Worm (Caenorhabditis elegans) whole organism, young adult: ENCODE data around the gene K02E7.4.

Experiments
- B0261.1 ChIP-seq: sonication (generic microtip); optimal IDR thresholded peaks from 2 replicates; lab custom pipeline; 2016; ENCODE audit warnings: mild to moderate bottlenecking, missing genetic modification characterization, moderate library complexity, missing compliant biosample characterization
- ama-1 ChIP-seq, 3 experiments: fragments of 150-350 bp in 1 of 3; sonication (generic microtip) in 2 of 3; optimal IDR thresholded peaks; 2 replicates each; lab custom pipeline; 2014 to 2018; ENCODE audit warnings: missing biosample characterization in 2 of 3, missing genetic modification characterization in 2 of 3, missing genetic modification reagents in 2 of 3
- attf-3 ChIP-seq: fragments of 200-800 bp; sonication (Bioruptor generic); conservative IDR thresholded peaks from 2 replicates; pipeline ENCODE4 v1.3.6; 2022; ENCODE audit warnings: missing genetic modification reagents, missing genetic modification characterization, missing compliant biosample characterization
- efl-1 ChIP-seq: fragments of 150-350 bp; optimal IDR thresholded peaks from 2 replicates; lab custom pipeline; 2014; ENCODE audit warnings: missing biosample characterization, missing genetic modification reagents, missing genetic modification characterization
- egl-18 ChIP-seq: fragments of 200-800 bp; sonication (Bioruptor generic); IDR thresholded peaks from 2 replicates; pipeline ENCODE4 v1.3.6; 2022; ENCODE audit warnings: missing genetic modification reagents, missing genetic modification characterization, missing compliant biosample characterization
- egrh-3 ChIP-seq: fragments of 200-800 bp; sonication (Bioruptor generic); IDR thresholded peaks from 2 replicates; pipeline ENCODE4 v1.3.6; 2022; ENCODE audit warnings: missing genetic modification reagents, missing genetic modification characterization, missing compliant biosample characterization
- lag-1 ChIP-seq: fragments of 200-800 bp; sonication (Bioruptor generic); IDR thresholded peaks from 2 replicates; pipeline ENCODE4 v1.3.6; 2022; ENCODE audit warnings: missing genetic modification reagents, missing genetic modification characterization, missing compliant biosample characterization
- lsy-27 ChIP-seq: sonication (generic microtip); optimal IDR thresholded peaks from 2 replicates; lab custom pipeline; 2017; ENCODE audit warnings: missing genetic modification characterization, mild to moderate bottlenecking, missing compliant biosample characterization, antibody characterized with exemption, missing genotype, borderline replicate concordance; ENCODE audit not compliant: insufficient read depth
- mcd-1 ChIP-seq: fragments of 200-800 bp; sonication (Bioruptor generic); IDR thresholded peaks from 2 replicates; pipeline ENCODE4 v1.3.6; 2022; ENCODE audit warnings: missing genetic modification reagents, missing genetic modification characterization, missing compliant biosample characterization
- nhr-27 ChIP-seq: fragments of 200-800 bp; sonication (Bioruptor generic); optimal IDR thresholded peaks from 2 replicates; lab custom pipeline; 2018; ENCODE audit warnings: mild to moderate bottlenecking, missing genetic modification characterization, moderate library complexity, missing compliant biosample characterization
- snpc-1.3 ChIP-seq: sonication (generic microtip); optimal IDR thresholded peaks from 2 replicates; lab custom pipeline; 2017; ENCODE audit warnings: missing genetic modification characterization, mild to moderate bottlenecking, missing compliant biosample characterization, antibody characterized with exemption, moderate library complexity, missing genotype, missing genetic modification reagents; ENCODE audit not compliant: insufficient read depth
- somi-1 ChIP-seq: fragments of 200-800 bp; sonication (Bioruptor generic); optimal IDR thresholded peaks from 2 replicates; lab custom pipeline; 2018; ENCODE audit warnings: mild to moderate bottlenecking, missing genetic modification characterization, missing compliant biosample characterization
- tlf-1 ChIP-seq: fragments of 200-800 bp; sonication (Bioruptor generic); optimal IDR thresholded peaks from 2 replicates; lab custom pipeline; 2018; ENCODE audit warnings: mild to moderate bottlenecking, missing genetic modification characterization, missing compliant biosample characterization
- ztf-22 ChIP-seq: fragments of 200-800 bp; sonication (Bioruptor generic); optimal IDR thresholded peaks from 2 replicates; lab custom pipeline; 2018; ENCODE audit warnings: mild to moderate bottlenecking, missing genetic modification characterization, moderate library complexity, missing compliant biosample characterization

DNA sequence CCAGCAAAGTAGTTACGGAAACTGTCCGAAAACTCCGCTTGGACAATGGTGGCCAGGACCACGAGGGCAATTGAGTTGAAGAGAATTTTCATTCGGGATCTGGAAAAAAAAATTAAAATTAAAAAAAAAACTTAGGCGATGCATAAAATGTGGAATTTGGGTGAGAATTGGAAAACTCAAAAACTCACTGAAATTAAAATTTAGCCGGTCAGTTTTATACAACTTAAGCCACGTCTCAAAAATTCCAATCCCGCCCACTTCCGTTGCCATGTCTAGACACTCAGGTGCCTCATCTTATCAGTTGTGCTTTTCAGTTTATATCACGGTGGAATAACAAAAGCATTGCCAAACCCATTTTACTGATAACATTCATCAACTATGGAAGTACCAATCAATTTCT lies 38.7 kb downstream of the K02E7.4 start, which contains the start of gene lips-11:
- TF ChIP-seq egrh-3 (GFP tag; lab: Robert Waterston, UW), result no peak
- TF ChIP-seq snpc-1.3 (tag; lab: Kevin White, UChicago), result no peak
- no peak for TF ChIP-seq nhr-27 (tag; lab: Kevin White, UChicago)
- TF ChIP-seq lsy-27 (tag; lab: Kevin White, UChicago), result no peak
- TF ChIP-seq lag-1 (GFP tag; lab: Robert Waterston, UW), result no peak
- no peak for TF ChIP-seq somi-1
- TF ChIP-seq attf-3 (GFP tag; lab: Robert Waterston, UW), result no peak
- TF ChIP-seq egl-18 (GFP tag; lab: Robert Waterston, UW), result no peak
- TF ChIP-seq B0261.1 (tag; lab: Kevin White, UChicago), result no peak
- no peak for TF ChIP-seq tlf-1
- no peak for TF ChIP-seq ama-1 (optimal IDR thresholded peaks at IDR 0.05; lab: Kevin White, UChicago)
- no peak for TF ChIP-seq ama-1 (GFP tag; optimal IDR thresholded peaks at IDR 0.05; lab: Kevin White, UChicago)
- no peak for TF ChIP-seq ztf-22 (GFP tag; lab: Kevin White, UChicago)
- no peak for TF ChIP-seq efl-1 (GFP tag; lab: Kevin White, UChicago)
- TF ChIP-seq mcd-1 (GFP tag; lab: Robert Waterston, UW), result no peak
